Fruit fly (Drosophila melanogaster): ENCODE measurements around the gene msk.

- no peak for TF ChIP-seq Ets21C (GFP tag; optimal IDR thresholded peaks at IDR 0.05)
- TF ChIP-seq Sox15 (GFP tag; optimal IDR thresholded peaks at IDR 0.05): no peak
- no peak for TF ChIP-seq Hr39 (GFP tag; optimal IDR thresholded peaks at IDR 0.05)
Observed at dm6 chr3L:8091650-8092068, 24.3 kb upstream of the msk start, which contains the start of gene CG7565.
